Fruit fly (Drosophila melanogaster): ENCODE data around the gene CG14543.

Gene CG14543

DNA sequence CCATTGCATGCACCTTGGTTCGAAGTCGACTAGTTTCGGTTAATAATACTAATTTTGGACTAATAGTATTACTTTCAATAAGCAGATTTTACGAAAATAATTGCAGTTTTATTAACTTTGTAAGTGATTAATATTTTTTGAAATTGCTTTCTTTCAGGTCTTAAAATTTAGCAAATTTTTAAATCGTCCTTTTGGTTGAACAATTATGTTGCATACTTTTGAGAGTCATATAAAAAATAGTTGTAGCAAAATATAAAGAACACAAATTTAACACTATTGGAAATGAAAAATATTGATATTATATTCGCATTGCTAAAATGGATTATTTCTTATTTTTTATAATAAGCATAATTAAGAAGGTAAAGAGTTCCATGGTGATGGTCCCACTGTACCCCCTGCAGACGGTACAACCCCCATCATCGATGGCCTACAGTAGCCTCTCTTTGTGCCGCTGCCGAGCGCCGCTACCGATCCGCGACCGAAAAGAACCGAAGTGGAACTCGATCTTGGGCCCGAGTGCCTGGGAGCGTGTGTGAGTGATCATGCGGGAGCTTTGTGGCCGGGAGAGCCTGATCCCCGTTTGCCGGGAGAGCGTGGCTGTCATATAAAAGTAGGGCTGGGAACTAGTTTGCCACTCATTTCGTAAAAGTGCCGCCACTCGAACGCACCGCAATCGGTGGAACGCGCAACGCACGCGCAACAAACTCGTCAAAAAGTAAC is 35.1 kb upstream of the CG14543 start (continued):
- TF ChIP-seq Hr78 (GFP tag; optimal IDR thresholded peaks at IDR 0.05) (peak in 1 of 2 experiments; percentile 55), emc (GFP tag; optimal IDR thresholded peaks at IDR 0.05) (peak; percentile 47), gfzf (GFP tag; optimal IDR thresholded peaks at IDR 0.05) (no peak), CG6272 (GFP tag; IDR thresholded peaks at IDR 0.05) (0 out of 2 replicates have a peak, but pooled peaks have one; percentile 46), inv (GFP tag; IDR thresholded peaks at IDR 0.05; ENCODE audit: partially characterized antibody) (peak; percentile 32; the same call in 1 of the 2 replicates), CG17361 (GFP tag; IDR thresholded peaks at IDR 0.05) (peak; percentile 100), CG34224 (GFP tag; IDR thresholded peaks at IDR 0.05; ENCODE audit: partially characterized antibody) (no peak), CG34422 (GFP tag; IDR thresholded peaks at IDR 0.05) (peak; percentile 79; the same call in 2 of the 3 replicates), insv (GFP tag; optimal IDR thresholded peaks at IDR 0.05) (peak in 1 of 2 experiments; percentile 62), trh (GFP tag; optimal IDR thresholded peaks at IDR 0.05) (peak; percentile 91), CG2202 (tag; optimal IDR thresholded peaks at IDR 0.05) (peak; percentile 86), croc (GFP tag; conservative IDR thresholded peaks at IDR 0.05) (peak; percentile 89), rib (GFP tag; IDR thresholded peaks at IDR 0.05) (0 out of 2 replicates have a peak, but pooled peaks have one; percentile 19), Med (GFP tag) (peak; percentile 55), cg (GFP tag; optimal IDR thresholded peaks at IDR 0.05) (peak; percentile 53), Opbp (GFP tag; IDR thresholded peaks at IDR 0.05; ENCODE audit: partially characterized antibody) (peak; percentile 63; the same call in 2 of the 3 replicates), CG10147 (GFP tag; optimal IDR thresholded peaks at IDR 0.05) (peak; percentile 94), salm (tag; optimal IDR thresholded peaks at IDR 0.05) (peak; percentile 88), CG5180 (GFP tag; optimal IDR thresholded peaks at IDR 0.05) (peak; percentile 87), CG1832 (GFP tag; optimal IDR thresholded peaks at IDR 0.05) (no peak), Pdp1 (GFP tag; optimal IDR thresholded peaks at IDR 0.05) (peak; percentile 80 to 90), CG9932 (GFP tag; IDR thresholded peaks at IDR 0.05) (peak; percentile 83), abd-A (tag; optimal IDR thresholded peaks at IDR 0.05) (no peak), CG15269 (tag; optimal IDR thresholded peaks at IDR 0.05) (peak; percentile 94), ash1 (GFP tag; optimal IDR thresholded peaks at IDR 0.05) (no peak), CG2199 (GFP tag; IDR thresholded peaks at IDR 0.05) (no peak), CG7786 (GFP tag; optimal IDR thresholded peaks at IDR 0.05) (peak; percentile 77), cad (GFP tag; optimal IDR thresholded peaks at IDR 0.05) (no peak), sd (tag; optimal IDR thresholded peaks at IDR 0.05) (peak; percentile 52), Dip2 (GFP tag; IDR thresholded peaks at IDR 0.05) (no peak), CG14667 (GFP tag; IDR thresholded peaks at IDR 0.05) (peak; percentile 81), ems (GFP tag; optimal IDR thresholded peaks at IDR 0.05) (peak; percentile 39), Taf1 (GFP tag; IDR thresholded peaks at IDR 0.05) (peak; percentile 66; the same call in 1 of the 2 replicates), CG4854 (GFP tag; optimal IDR thresholded peaks at IDR 0.05) (peak; percentile 57), CG12744 (GFP tag; optimal IDR thresholded peaks at IDR 0.05) (peak; percentile 86), Hand (GFP tag; optimal IDR thresholded peaks at IDR 0.05) (peak; percentile 84), fu2 (GFP tag; optimal IDR thresholded peaks at IDR 0.05) (peak; percentile 83), pfk (GFP tag; optimal IDR thresholded peaks at IDR 0.05) (no peak), z (GFP tag; IDR thresholded peaks at IDR 0.05) (no peak), CG4424 (GFP tag; optimal IDR thresholded peaks at IDR 0.05) (peak; percentile 97), Side (GFP tag; optimal IDR thresholded peaks at IDR 0.05) (peak; percentile 66), Dfd (GFP tag; optimal IDR thresholded peaks at IDR 0.05) (no peak), CG6813 (GFP tag; optimal IDR thresholded peaks at IDR 0.05) (peak; percentile 80), lilli (GFP tag; optimal IDR thresholded peaks at IDR 0.05) (peak; percentile 90), amos (GFP tag; IDR thresholded peaks at IDR 0.05; ENCODE audit: partially characterized antibody) (peak; percentile 12; the same call in 1 of the 2 replicates), CG7271 (tag; optimal IDR thresholded peaks at IDR 0.05) (no peak), CG30403 (GFP tag; optimal IDR thresholded peaks at IDR 0.05) (peak; percentile 98), Eip74EF (GFP tag; optimal IDR thresholded peaks at IDR 0.05) (peak in 1 of 2 experiments; percentile 94)
